Worm (Caenorhabditis elegans) whole organism, young adult: ENCODE measurements around the gene Y73F8A.5.

Experiments
- T07F8.4 ChIP-seq: sonication (generic microtip); optimal IDR thresholded peaks from 2 replicates; lab custom pipeline; 2016; ENCODE audit warnings: mild to moderate bottlenecking, missing genetic modification characterization, moderate library complexity, missing compliant biosample characterization
- ama-1 ChIP-seq, 3 experiments: fragments of 150-350 bp in 1 of 3; sonication (generic microtip) in 2 of 3; optimal IDR thresholded peaks; 2 replicates each; lab custom pipeline; 2014 to 2018; ENCODE audit warnings: missing biosample characterization in 2 of 3, missing genetic modification characterization in 2 of 3, missing genetic modification reagents in 2 of 3
- repo-1 ChIP-seq: sonication (generic microtip); optimal IDR thresholded peaks from 2 replicates; lab custom pipeline; 2017; ENCODE audit warnings: mild to moderate bottlenecking, missing genetic modification characterization, missing compliant biosample characterization
- snpc-1.3 ChIP-seq: sonication (generic microtip); optimal IDR thresholded peaks from 2 replicates; lab custom pipeline; 2017; ENCODE audit warnings: missing genetic modification characterization, mild to moderate bottlenecking, missing compliant biosample characterization, antibody characterized with exemption, moderate library complexity, missing genotype, missing genetic modification reagents; ENCODE audit not compliant: insufficient read depth

- TF ChIP-seq repo-1 (tag; lab: Kevin White, UChicago) (no peak), ama-1 (optimal IDR thresholded peaks at IDR 0.05; lab: Kevin White, UChicago) (no peak), ama-1 (GFP tag; optimal IDR thresholded peaks at IDR 0.05; lab: Kevin White, UChicago) (no peak), snpc-1.3 (tag; lab: Kevin White, UChicago) (no peak), T07F8.4 (no peak)
Observed at ce11 chrIV:15283617-15284016, 23.9 kb downstream of the Y73F8A.5 start.
